Worm (Caenorhabditis elegans) whole organism, L4 larva: Measurements from ENCODE around the gene spe-45.

Source experiments
- D1046.2 ChIP-seq: fragments of 200-800 bp; sonication (Bioruptor generic); IDR thresholded peaks from 2 replicates; pipeline ENCODE4 v1.3.6; 2022; ENCODE audit warnings: missing genetic modification characterization, missing compliant biosample characterization
- F26F4.8 ChIP-seq: fragments of 200-800 bp; sonication (Bioruptor generic); conservative IDR thresholded peaks from 2 replicates; pipeline ENCODE4 v1.3.6; 2022; ENCODE audit warnings: missing genetic modification characterization, missing compliant biosample characterization
- Y48G9A.11 ChIP-seq: fragments of 200-800 bp; sonication (Bioruptor generic); IDR thresholded peaks from 2 replicates; pipeline ENCODE4 v1.3.6; 2022; ENCODE audit warnings: missing genetic modification reagents, missing genetic modification characterization, missing compliant biosample characterization
- Y5F2A.4 ChIP-seq: fragments of 200-800 bp; sonication (Bioruptor generic); optimal IDR thresholded peaks from 2 replicates; lab custom pipeline; 2018; ENCODE audit warnings: mild to moderate bottlenecking, missing genetic modification characterization, missing compliant biosample characterization
- ZK337.2 ChIP-seq: fragments of 200-800 bp; sonication (Bioruptor generic); IDR thresholded peaks from 2 replicates; pipeline ENCODE4 v1.3.6; 2022; ENCODE audit warnings: missing genetic modification reagents, missing genetic modification characterization, missing compliant biosample characterization
- ZK546.5 ChIP-seq, 2 experiments: sonication (generic microtip); optimal IDR thresholded peaks; 2 replicates each; lab custom pipeline; 2017; ENCODE audit warnings: missing biosample characterization in 2 of 2, missing genetic modification characterization in 2 of 2
- ceh-82 ChIP-seq: sonication (generic microtip); optimal IDR thresholded peaks from 2 replicates; lab custom pipeline; 2017; ENCODE audit warnings: missing biosample characterization, missing genetic modification characterization
- daf-12 ChIP-seq: fragments of 150-350 bp; optimal IDR thresholded peaks from 2 replicates; lab custom pipeline; 2014; ENCODE audit warnings: missing biosample characterization, missing genetic modification reagents, missing genetic modification characterization
- daf-16 ChIP-seq, 3 experiments: sonication (generic microtip); optimal IDR thresholded peaks; 2 replicates each; lab custom pipeline; 2016 to 2017; ENCODE audit warnings: missing genetic modification characterization in 3 of 3, missing genetic modification reagents in 3 of 3, mild to moderate bottlenecking in 2 of 3, missing compliant biosample characterization in 2 of 3, missing biosample characterization in 1 of 3, moderate library complexity in 1 of 3
- daf-8 ChIP-seq: fragments of 200-800 bp; sonication (Bioruptor generic); IDR thresholded peaks from 2 replicates; pipeline ENCODE4 v1.3.6; 2022; ENCODE audit warnings: missing genetic modification characterization, missing compliant biosample characterization
- egl-27 ChIP-seq: sonication (generic microtip); optimal IDR thresholded peaks from 3 replicates; lab custom pipeline; 2017; ENCODE audit warnings: missing biosample characterization, missing genetic modification reagents, missing genetic modification characterization
- fkh-10 ChIP-seq: fragments of 150-350 bp; optimal IDR thresholded peaks from 2 replicates; lab custom pipeline; 2014; ENCODE audit warnings: missing biosample characterization, missing genetic modification reagents, missing genetic modification characterization
- hlh-11 ChIP-seq: fragments of 200-800 bp; sonication (Bioruptor generic); optimal IDR thresholded peaks from 2 replicates; lab custom pipeline; 2018; ENCODE audit warnings: mild to moderate bottlenecking, missing genetic modification characterization, missing compliant biosample characterization
- hlh-30 ChIP-seq: sonication (generic microtip); optimal IDR thresholded peaks from 2 replicates; lab custom pipeline; 2017; ENCODE audit warnings: antibody characterized with exemption, mild to moderate bottlenecking, missing genetic modification characterization, missing compliant biosample characterization; ENCODE audit not compliant: insufficient read depth
- lin-13 ChIP-seq: fragments of 150-350 bp; optimal IDR thresholded peaks from 2 replicates; lab custom pipeline; 2014; ENCODE audit warnings: missing biosample characterization, missing genetic modification reagents, missing genetic modification characterization
- lin-15B ChIP-seq: fragments of 150-350 bp; sonication (generic microtip); optimal IDR thresholded peaks from 3 replicates; lab custom pipeline; 2014; ENCODE audit warnings: missing biosample characterization, missing genetic modification characterization
- lin-38 ChIP-seq: fragments of 200-800 bp; sonication (Bioruptor generic); IDR thresholded peaks from 2 replicates; pipeline ENCODE4 v1.3.6; 2022; ENCODE audit warnings: missing genetic modification reagents, missing genetic modification characterization, missing compliant biosample characterization
- lir-3 ChIP-seq: sonication (generic microtip); optimal IDR thresholded peaks from 2 replicates; lab custom pipeline; 2016; ENCODE audit warnings: mild to moderate bottlenecking, missing genetic modification characterization, missing compliant biosample characterization
- lsy-2 ChIP-seq, 2 experiments: fragments of 150-350 bp in 1 of 2; sonication (generic microtip) in 1 of 2; optimal IDR thresholded peaks; 2 replicates each; lab custom pipeline; 2014 to 2017; ENCODE audit warnings: missing biosample characterization in 2 of 2, missing genetic modification characterization in 2 of 2
- madf-5 ChIP-seq, 2 experiments: fragments of 200-800 bp; sonication (Bioruptor generic); IDR thresholded peaks; 2 replicates each; pipeline ENCODE4 v1.3.6; 2022; ENCODE audit warnings: missing compliant biosample characterization in 2 of 2, missing genetic modification characterization in 2 of 2
- mes-2 ChIP-seq: sonication (generic microtip); optimal IDR thresholded peaks from 2 replicates; lab custom pipeline; 2016; ENCODE audit warnings: missing genotype, mild to moderate bottlenecking, missing genetic modification characterization, missing compliant biosample characterization; ENCODE audit not compliant: poor library complexity, severe bottlenecking
- mxl-2 ChIP-seq: fragments of 200-800 bp; sonication (Bioruptor generic); conservative IDR thresholded peaks from 2 replicates; pipeline ENCODE4 v1.3.6; 2022; ENCODE audit warnings: missing genetic modification reagents, missing genetic modification characterization, missing compliant biosample characterization
- mxl-3 ChIP-seq: fragments of 200-800 bp; sonication (Bioruptor generic); optimal IDR thresholded peaks from 2 replicates; lab custom pipeline; 2018; ENCODE audit warnings: mild to moderate bottlenecking, missing genetic modification characterization, missing compliant biosample characterization
- nhr-10 ChIP-seq: fragments of 150-350 bp; optimal IDR thresholded peaks from 2 replicates; lab custom pipeline; 2014; ENCODE audit warnings: missing biosample characterization, missing genetic modification characterization
- nhr-42 ChIP-seq: fragments of 200-800 bp; sonication (Bioruptor generic); IDR thresholded peaks from 2 replicates; pipeline ENCODE4 v1.3.6; 2022; ENCODE audit warnings: missing genetic modification characterization, missing compliant biosample characterization
- saeg-2 ChIP-seq: fragments of 200-800 bp; sonication (Bioruptor generic); IDR thresholded peaks from 2 replicates; pipeline ENCODE4 v1.3.6; 2022; ENCODE audit warnings: missing genetic modification reagents, missing genetic modification characterization, missing compliant biosample characterization
- set-16 ChIP-seq: fragments of 200-800 bp; sonication (Bioruptor generic); IDR thresholded peaks from 2 replicates; pipeline ENCODE4 v1.3.6; 2022; ENCODE audit warnings: missing genetic modification reagents, missing genetic modification characterization, missing compliant biosample characterization
- spr-1 ChIP-seq: sonication (generic microtip); optimal IDR thresholded peaks from 2 replicates; lab custom pipeline; 2016; ENCODE audit warnings: mild to moderate bottlenecking, missing genetic modification characterization, missing compliant biosample characterization
- unc-130 ChIP-seq: sonication (generic microtip); optimal IDR thresholded peaks from 2 replicates; lab custom pipeline; 2016; ENCODE audit warnings: missing genetic modification reagents, missing genetic modification characterization, missing compliant biosample characterization
- unc-62 ChIP-seq, 3 experiments: fragments of 150-350 bp in 1 of 3; sonication (generic microtip); optimal IDR thresholded peaks in 2 of 3; peaks in 1 of 3; 1 replicate in 1 of 3; 2 replicates in 2 of 3; lab custom pipeline; 2014 to 2017; ENCODE audit warnings: missing biosample characterization in 3 of 3, missing genetic modification characterization in 3 of 3, missing genetic modification reagents in 3 of 3, missing genotype in 1 of 3
- vab-7 ChIP-seq: fragments of 200-800 bp; sonication (Bioruptor generic); IDR thresholded peaks from 2 replicates; pipeline ENCODE4 v1.3.6; 2022; ENCODE audit warnings: missing genetic modification reagents, missing genetic modification characterization, missing compliant biosample characterization
- zfp-2 ChIP-seq: sonication (generic microtip); optimal IDR thresholded peaks from 2 replicates; lab custom pipeline; 2016; ENCODE audit warnings: mild to moderate bottlenecking, missing genetic modification characterization, missing compliant biosample characterization
- zfp-3 ChIP-seq: fragments of 200-800 bp; sonication (Bioruptor generic); conservative IDR thresholded peaks from 2 replicates; pipeline ENCODE4 v1.3.6; 2022; ENCODE audit warnings: missing genetic modification reagents, missing genetic modification characterization, missing compliant biosample characterization
- zip-2 ChIP-seq: fragments of 150-350 bp; optimal IDR thresholded peaks from 2 replicates; lab custom pipeline; 2014; ENCODE audit warnings: missing biosample characterization, missing genetic modification characterization

spe-45 gene

ce11 chrIV:12361392-12362092 lies 28.4 kb downstream of the spe-45 start, which contains the start of the genes ccr-4 and ZC518.8 (continued):
- no peak for TF ChIP-seq egl-27 (tag; lab: Kevin White, UChicago)
- TF ChIP-seq ZK546.5 (tag; optimal IDR thresholded peaks at IDR 0.05; lab: Kevin White, UChicago): peak in 1 of 2 experiments; percentile 65
- peak; percentile 47 for TF ChIP-seq mxl-3 (GFP tag; lab: Kevin White, UChicago)
- TF ChIP-seq lsy-2 (tag; optimal IDR thresholded peaks at IDR 0.05; lab: Kevin White, UChicago): peak; percentile 25 to 89
- no peak for TF ChIP-seq F26F4.8
- no peak for TF ChIP-seq vab-7 (GFP tag; lab: Robert Waterston, UW)
- peak; percentile 26 for TF ChIP-seq hlh-11
- TF ChIP-seq D1046.2 (GFP tag; lab: Robert Waterston, UW): no peak
- TF ChIP-seq mes-2 (tag; lab: Kevin White, UChicago): peak; percentile 50
- TF ChIP-seq spr-1 (tag; lab: Kevin White, UChicago): no peak
- TF ChIP-seq Y48G9A.11: no peak
- TF ChIP-seq unc-130: no peak
- no peak for TF ChIP-seq daf-16 (GFP tag; optimal IDR thresholded peaks at IDR 0.05; lab: Kevin White, UChicago)
- TF ChIP-seq daf-16 (tag; optimal IDR thresholded peaks at IDR 0.05; lab: Kevin White, UChicago): peak; percentile 21
- TF ChIP-seq saeg-2 (GFP tag; lab: Robert Waterston, UW): no peak
- no peak for TF ChIP-seq lir-3 (tag; lab: Kevin White, UChicago)
- peak; percentile 8 for TF ChIP-seq lin-13 (GFP tag; lab: Kevin White, UChicago)

ce11 chrIV:12360742-12361195 lies 29.1 kb downstream of the spe-45 start, which contains the start of gene sec-24.2:
Gene sec-24.2, minus strand, starts transcription at chrIV:12360792.
- TF ChIP-seq unc-130 (peak; percentile 1), nhr-10 (tag; lab: Kevin White, UChicago) (no peak)

DNA sequence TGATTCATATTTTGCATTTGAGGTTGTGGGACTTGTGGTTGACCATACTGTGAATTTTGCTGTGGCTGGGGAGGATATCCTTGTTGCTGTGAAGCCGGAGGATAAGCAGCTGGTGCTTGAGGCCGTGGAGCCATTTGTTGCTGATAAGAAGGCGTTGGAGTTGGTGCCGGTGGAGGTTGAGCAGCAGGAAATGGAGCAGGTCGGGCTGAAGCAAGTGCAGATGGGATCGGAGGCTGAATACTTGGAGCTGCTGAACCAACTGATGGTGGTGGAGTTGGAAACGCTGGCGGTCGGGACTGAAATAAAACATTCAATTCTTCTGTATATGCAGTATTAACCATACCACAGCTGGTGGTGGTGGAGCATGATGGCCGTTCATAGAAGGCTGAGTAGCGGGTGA lies 29.9 kb downstream of the spe-45 start:
- TF ChIP-seq lin-15B (tag; lab: Kevin White, UChicago): no peak
- TF ChIP-seq Y5F2A.4 (GFP tag; lab: Kevin White, UChicago): no peak
- TF ChIP-seq daf-8 (GFP tag; lab: Robert Waterston, UW): no peak
- no peak for TF ChIP-seq ceh-82 (tag; lab: Kevin White, UChicago)
- TF ChIP-seq nhr-42 (GFP tag; lab: Robert Waterston, UW): no peak
- TF ChIP-seq lin-38: no peak
- no peak for TF ChIP-seq daf-12
- TF ChIP-seq zfp-2 (tag; lab: Kevin White, UChicago): no peak
- TF ChIP-seq hlh-30 (tag; lab: Kevin White, UChicago): no peak
- peak; percentile 71 for TF ChIP-seq set-16 (GFP tag; lab: Robert Waterston, UW)
- 0 out of 4 replicates have a peak, but pooled peaks of 1 of the 2 experiments have one; percentile 3 for TF ChIP-seq madf-5 (GFP tag; IDR thresholded peaks at IDR 0.05; lab: Robert Waterston, UW)
- no peak for TF ChIP-seq zfp-3 (GFP tag; lab: Robert Waterston, UW)
- TF ChIP-seq mxl-2: no peak
- TF ChIP-seq hlh-11: no peak
- TF ChIP-seq ZK337.2: no peak
- TF ChIP-seq, all 104 proteins: peak for 2

DNA sequence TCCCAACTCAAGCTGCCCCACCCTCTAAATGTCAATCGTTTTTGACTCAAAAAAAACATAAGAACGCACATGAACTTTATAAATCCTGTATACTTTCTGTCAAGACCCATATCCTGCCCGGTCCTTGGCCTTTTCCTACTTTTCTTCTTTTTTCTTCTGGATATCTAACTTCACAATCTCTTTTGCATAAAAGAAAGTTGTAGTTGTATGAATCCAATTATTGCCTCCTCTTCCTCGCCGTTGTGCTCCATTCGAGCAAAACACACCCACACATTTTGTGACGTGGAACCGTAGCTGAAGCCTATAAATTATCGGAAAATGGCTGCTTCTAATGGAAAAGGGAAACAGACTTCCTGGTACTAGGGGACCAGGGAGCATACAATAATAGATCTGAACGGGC lies 39.7 kb downstream of the spe-45 start:
- TF ChIP-seq unc-62 (GFP tag; optimal IDR thresholded peaks at IDR 0.05 in 1 of 2; lab: Kevin White, UChicago): peak in 1 of 2 experiments; percentile 56
- TF ChIP-seq unc-62 (tag; optimal IDR thresholded peaks at IDR 0.05; lab: Kevin White, UChicago): no peak
- no peak for TF ChIP-seq zip-2 (tag; lab: Kevin White, UChicago)
- TF ChIP-seq fkh-10 (GFP tag; lab: Kevin White, UChicago): peak; percentile 62
